Worm (Caenorhabditis elegans) whole organism, young adult: ENCODE data around the gene Y105C5A.12.

Source experiments
- C06A6.2 ChIP-seq: fragments of 200-800 bp; sonication (Bioruptor generic); conservative IDR thresholded peaks from 2 replicates; pipeline ENCODE4 v1.3.6; 2022; ENCODE audit warnings: missing genetic modification characterization, missing compliant biosample characterization
- K11D2.4 ChIP-seq: fragments of 200-800 bp; sonication (Bioruptor generic); IDR thresholded peaks from 2 replicates; pipeline ENCODE4 v1.3.6; 2022; ENCODE audit warnings: missing genetic modification reagents, missing genetic modification characterization, missing compliant biosample characterization
- K12H6.12 ChIP-seq: fragments of 200-800 bp; sonication (Bioruptor generic); optimal IDR thresholded peaks from 2 replicates; lab custom pipeline; 2018; ENCODE audit warnings: mild to moderate bottlenecking, missing genetic modification characterization, missing compliant biosample characterization
- Y79H2A.3 ChIP-seq: fragments of 200-800 bp; sonication (Bioruptor generic); conservative IDR thresholded peaks from 2 replicates; pipeline ENCODE4 v1.3.6; 2022; ENCODE audit warnings: missing genetic modification reagents, missing genetic modification characterization, missing compliant biosample characterization
- ama-1 ChIP-seq, 3 experiments: fragments of 150-350 bp in 1 of 3; sonication (generic microtip) in 2 of 3; optimal IDR thresholded peaks; 2 replicates each; lab custom pipeline; 2014 to 2018; ENCODE audit warnings: missing biosample characterization in 2 of 3, missing genetic modification characterization in 2 of 3, missing genetic modification reagents in 2 of 3
- ceh-58 ChIP-seq: fragments of 200-800 bp; sonication (Bioruptor generic); IDR thresholded peaks from 2 replicates; pipeline ENCODE4 v1.3.6; 2022; ENCODE audit warnings: missing genetic modification characterization, missing compliant biosample characterization
- egl-18 ChIP-seq: fragments of 200-800 bp; sonication (Bioruptor generic); IDR thresholded peaks from 2 replicates; pipeline ENCODE4 v1.3.6; 2022; ENCODE audit warnings: missing genetic modification reagents, missing genetic modification characterization, missing compliant biosample characterization
- lsl-1 ChIP-seq: fragments of 200-800 bp; sonication (Bioruptor generic); optimal IDR thresholded peaks from 2 replicates; lab custom pipeline; 2018; ENCODE audit warnings: mild to moderate bottlenecking, missing genetic modification characterization, moderate library complexity, missing compliant biosample characterization
- nhr-179 ChIP-seq: sonication (generic microtip); optimal IDR thresholded peaks from 2 replicates; lab custom pipeline; 2016; ENCODE audit warnings: mild to moderate bottlenecking, missing genetic modification characterization, missing compliant biosample characterization
- ztf-6 ChIP-seq: fragments of 200-800 bp; sonication (Bioruptor generic); IDR thresholded peaks from 2 replicates; pipeline ENCODE4 v1.3.6; 2022; ENCODE audit warnings: missing genetic modification reagents, missing genetic modification characterization, missing compliant biosample characterization

Gene Y105C5A.12

ce11 chrIV:15593078-15593477 lies 48.5 kb downstream of the Y105C5A.12 start (continued):
- no peak for TF ChIP-seq lsl-1 (GFP tag; lab: Kevin White, UChicago)

ce11 chrIV:15591975-15592374 lies 49.6 kb downstream of the Y105C5A.12 start:
- TF ChIP-seq egl-18 (GFP tag; lab: Robert Waterston, UW) (no peak), K11D2.4 (GFP tag; lab: Robert Waterston, UW) (no peak), K12H6.12 (tag; lab: Kevin White, UChicago) (no peak), ceh-58 (GFP tag; lab: Robert Waterston, UW) (no peak), ama-1 (optimal IDR thresholded peaks at IDR 0.05; lab: Kevin White, UChicago) (no peak), ama-1 (GFP tag; optimal IDR thresholded peaks at IDR 0.05; lab: Kevin White, UChicago) (no peak), lsl-1 (GFP tag; lab: Kevin White, UChicago) (no peak), ztf-6 (GFP tag; lab: Robert Waterston, UW) (no peak), C06A6.2 (GFP tag; lab: Robert Waterston, UW) (no peak), nhr-179 (tag; lab: Kevin White, UChicago) (no peak), Y79H2A.3 (no peak)
